Worm (Caenorhabditis elegans) whole organism, L4/young adult: ENCODE results near the gene fbxb-53.

Source experiments
- dao-5 ChIP-seq: sonication (generic microtip); optimal IDR thresholded peaks from 2 replicates; lab custom pipeline; 2016; ENCODE audit warnings: missing genotype, missing genetic modification characterization, moderate library complexity, missing compliant biosample characterization
- him-1 ChIP-seq: sonication (generic microtip); optimal IDR thresholded peaks from 2 replicates; lab custom pipeline; 2016; ENCODE audit warnings: missing genotype, missing genetic modification reagents, missing genetic modification characterization, missing compliant biosample characterization

DNA sequence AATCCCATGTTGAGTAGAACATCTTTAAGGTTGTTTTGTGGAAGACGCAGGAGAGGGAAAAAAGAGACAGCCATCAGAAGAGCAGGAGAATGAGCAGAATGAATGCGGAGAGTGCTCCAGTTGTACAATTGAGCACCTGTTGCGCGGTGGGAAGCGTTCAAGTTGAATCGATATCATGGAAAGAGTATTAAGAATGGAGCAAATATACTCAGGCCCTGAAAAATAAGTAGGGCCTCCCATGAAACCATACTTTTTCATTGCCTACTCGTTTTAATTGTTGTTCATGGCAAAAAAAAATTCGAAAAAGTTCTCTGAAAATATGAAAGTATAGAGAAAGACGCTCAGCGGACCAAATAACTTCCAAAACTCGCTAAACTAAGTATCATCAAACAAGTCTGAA lies 37.5 kb upstream of the fbxb-53 start, which contains the start of gene fbxb-48:
- no peak for TF ChIP-seq him-1 (tag; lab: Kevin White, UChicago)
- no peak for TF ChIP-seq dao-5 (tag; lab: Kevin White, UChicago)
